Fruit fly (Drosophila melanogaster) whole organism, embryonic: Measurements from ENCODE around the gene kirre.

Experiments
- CG10979 ChIP-seq: fragments of 200-800 bp; sonication (Bioruptor generic); optimal IDR thresholded peaks from 2 replicates; lab custom pipeline; 2018; ENCODE audit warnings: missing biosample characterization, mild to moderate bottlenecking, missing genetic modification characterization, moderate library complexity
- CG11695 ChIP-seq: fragments of 200-800 bp; sonication (Bioruptor generic); IDR thresholded peaks from 3 replicates; pipeline ENCODE4 v1.3.6; 2022; ENCODE audit warnings: missing biosample characterization, missing genetic modification characterization
- CG11696 ChIP-seq: fragments of 200-800 bp; sonication (Bioruptor generic); IDR thresholded peaks from 2 replicates; pipeline ENCODE4 v1.3.6; 2022; ENCODE audit warnings: missing biosample characterization, missing genetic modification characterization
- CG12071 ChIP-seq: fragments of 200-800 bp; sonication (Bioruptor generic); optimal IDR thresholded peaks from 3 replicates; lab custom pipeline; 2018; ENCODE audit warnings: missing biosample characterization, mild to moderate bottlenecking, missing genetic modification characterization
- CG12236 ChIP-seq: fragments of 200-800 bp; sonication (Bioruptor generic); optimal IDR thresholded peaks from 2 replicates; lab custom pipeline; 2016; ENCODE audit warnings: missing biosample characterization, missing genetic modification characterization
- CG13424 ChIP-seq: fragments of 200-800 bp; sonication (Bioruptor generic); optimal IDR thresholded peaks from 2 replicates; lab custom pipeline; 2019; ENCODE audit warnings: missing biosample characterization, mild to moderate bottlenecking, missing genetic modification characterization, moderate library complexity
- CG13624 ChIP-seq: fragments of 200-800 bp; sonication (Bioruptor generic); optimal IDR thresholded peaks from 2 replicates; lab custom pipeline; 2016; ENCODE audit warnings: missing biosample characterization, missing genetic modification characterization
- CG13775 ChIP-seq: fragments of 200-800 bp; sonication (Bioruptor generic); optimal IDR thresholded peaks from 3 replicates; lab custom pipeline; 2017; ENCODE audit warnings: missing biosample characterization, mild to moderate bottlenecking, missing genetic modification characterization
- CG14860 ChIP-seq: fragments of 200-800 bp; sonication (Bioruptor generic); IDR thresholded peaks from 3 replicates; pipeline ENCODE4 v1.3.6; 2022; ENCODE audit warnings: missing biosample characterization, missing genetic modification characterization; ENCODE audit not compliant: partially characterized antibody
- CG15479 ChIP-seq: fragments of 200-800 bp; sonication (Bioruptor generic); optimal IDR thresholded peaks from 3 replicates; lab custom pipeline; 2019; ENCODE audit warnings: missing biosample characterization, mild to moderate bottlenecking, missing genetic modification characterization, moderate library complexity
- CG1647 ChIP-seq: fragments of 200-800 bp; sonication (Bioruptor generic); optimal IDR thresholded peaks from 3 replicates; lab custom pipeline; 2016; ENCODE audit warnings: missing biosample characterization, missing genetic modification characterization
- CG17186 ChIP-seq: fragments of 200-800 bp; sonication (Bioruptor generic); optimal IDR thresholded peaks from 3 replicates; lab custom pipeline; 2017; ENCODE audit warnings: missing biosample characterization, missing genetic modification reagents, missing genetic modification characterization
- CG18011 ChIP-seq: fragments of 200-800 bp; sonication (Bioruptor generic); optimal IDR thresholded peaks from 2 replicates; lab custom pipeline; 2017; ENCODE audit warnings: missing biosample characterization, missing genetic modification characterization, mild to moderate bottlenecking, moderate library complexity, missing genotype
- CG18764 ChIP-seq: fragments of 200-800 bp; sonication (Bioruptor generic); optimal IDR thresholded peaks from 3 replicates; lab custom pipeline; 2016; ENCODE audit warnings: missing biosample characterization, missing genetic modification characterization
- CG2202 ChIP-seq: fragments of 200-800 bp; sonication (Bioruptor generic); optimal IDR thresholded peaks from 2 replicates; lab custom pipeline; 2018; ENCODE audit warnings: missing biosample characterization, mild to moderate bottlenecking, missing genetic modification characterization
- CG30403 ChIP-seq: fragments of 200-800 bp; sonication (Bioruptor generic); optimal IDR thresholded peaks from 3 replicates; lab custom pipeline; 2016; ENCODE audit warnings: missing biosample characterization, missing genetic modification characterization
- CG33557 ChIP-seq: fragments of 200-800 bp; sonication (Bioruptor generic); optimal IDR thresholded peaks from 2 replicates; lab custom pipeline; 2019; ENCODE audit warnings: missing biosample characterization, mild to moderate bottlenecking, missing genetic modification characterization, moderate library complexity
- CG42726 ChIP-seq: fragments of 200-800 bp; sonication (Bioruptor generic); IDR thresholded peaks from 2 replicates; pipeline ENCODE4 v1.3.6; 2022; ENCODE audit warnings: missing biosample characterization, missing genetic modification characterization; ENCODE audit not compliant: partially characterized antibody
- CG6254 ChIP-seq: fragments of 200-800 bp; sonication (Bioruptor generic); optimal IDR thresholded peaks from 3 replicates; lab custom pipeline; 2017; ENCODE audit warnings: mild to moderate bottlenecking, missing biosample characterization, missing genetic modification reagents, missing genetic modification characterization
- CG8089 ChIP-seq: fragments of 200-800 bp; sonication (Bioruptor generic); optimal IDR thresholded peaks from 3 replicates; lab custom pipeline; 2016; ENCODE audit warnings: missing biosample characterization, missing genetic modification characterization
- CTCF ChIP-seq: fragments of 200-800 bp; sonication (Bioruptor generic); optimal IDR thresholded peaks from 2 replicates; lab custom pipeline; 2017; ENCODE audit warnings: missing biosample characterization, mild to moderate bottlenecking, missing genetic modification characterization, moderate library complexity
- Chrac-16 ChIP-seq: fragments of 200-800 bp; sonication (Bioruptor generic); optimal IDR thresholded peaks from 3 replicates; lab custom pipeline; 2016; ENCODE audit warnings: missing biosample characterization, missing genetic modification characterization
- D19B ChIP-seq: fragments of 200-800 bp; sonication (Bioruptor generic); optimal IDR thresholded peaks from 2 replicates; lab custom pipeline; 2017; ENCODE audit warnings: missing biosample characterization, mild to moderate bottlenecking, missing genetic modification characterization
- Dp ChIP-seq: fragments of 200-800 bp; sonication (Bioruptor generic); optimal IDR thresholded peaks from 2 replicates; lab custom pipeline; 2018; ENCODE audit warnings: missing biosample characterization, mild to moderate bottlenecking, missing genetic modification characterization, moderate library complexity
- ERR ChIP-seq: fragments of 200-800 bp; sonication (Bioruptor generic); optimal IDR thresholded peaks from 2 replicates; lab custom pipeline; 2016; ENCODE audit warnings: missing biosample characterization, missing genetic modification characterization
- Gug ChIP-seq: fragments of 200-800 bp; sonication (Bioruptor generic); IDR thresholded peaks from 4 replicates; pipeline ENCODE4 v1.3.6; 2022; ENCODE audit warnings: missing biosample characterization, missing genetic modification characterization
- HHEX ChIP-seq: fragments of 200-800 bp; sonication (Bioruptor generic); optimal IDR thresholded peaks from 3 replicates; lab custom pipeline; 2017; ENCODE audit warnings: missing biosample characterization, mild to moderate bottlenecking, missing genetic modification characterization, missing genetic modification reagents
- Hsf ChIP-seq: fragments of 200-800 bp; sonication (Bioruptor generic); optimal IDR thresholded peaks from 3 replicates; lab custom pipeline; 2016; ENCODE audit warnings: missing biosample characterization, missing genetic modification characterization
- Nf-YC ChIP-seq: fragments of 200-800 bp; optimal IDR thresholded peaks from 3 replicates; lab custom pipeline; 2019; ENCODE audit warnings: missing biosample characterization, mild to moderate bottlenecking, missing genetic modification characterization, moderate library complexity
- Ravus ChIP-seq: fragments of 200-800 bp; sonication (Bioruptor generic); IDR thresholded peaks from 2 replicates; pipeline ENCODE4 v1.3.6; 2022; ENCODE audit warnings: missing biosample characterization, missing genetic modification characterization
- Side ChIP-seq: fragments of 200-800 bp; sonication (Bioruptor generic); optimal IDR thresholded peaks from 2 replicates; lab custom pipeline; 2016; ENCODE audit warnings: missing biosample characterization, missing genetic modification characterization
- Taf1 ChIP-seq: fragments of 200-800 bp; sonication (Bioruptor generic); IDR thresholded peaks from 2 replicates; pipeline ENCODE4 v1.3.6; 2022; ENCODE audit warnings: missing biosample characterization, missing genetic modification characterization
- ato ChIP-seq: fragments of 200-800 bp; sonication (Bioruptor generic); IDR thresholded peaks from 2 replicates; pipeline ENCODE4 v1.3.6; 2022; ENCODE audit warnings: missing biosample characterization, missing genetic modification characterization; ENCODE audit not compliant: partially characterized antibody
- dimm ChIP-seq: fragments of 200-800 bp; sonication (Bioruptor generic); IDR thresholded peaks from 2 replicates; pipeline ENCODE4 v1.3.6; 2022; ENCODE audit warnings: missing biosample characterization, missing genetic modification characterization
- dm ChIP-seq: fragments of 200-800 bp; sonication (Bioruptor generic); optimal IDR thresholded peaks from 3 replicates; lab custom pipeline; 2016; ENCODE audit warnings: missing biosample characterization, missing genetic modification characterization
- dpn ChIP-seq, 2 experiments: fragments of 200-800 bp; sonication (Bioruptor generic); optimal IDR thresholded peaks; 3 replicates each; lab custom pipeline; 2016; ENCODE audit warnings: missing biosample characterization in 2 of 2, missing genetic modification characterization in 2 of 2
- gsb ChIP-seq: fragments of 200-800 bp; sonication (Bioruptor generic); IDR thresholded peaks from 2 replicates; pipeline ENCODE4 v1.3.6; 2022; ENCODE audit warnings: missing biosample characterization, missing genetic modification characterization
- her ChIP-seq: fragments of 200-800 bp; sonication (Bioruptor generic); optimal IDR thresholded peaks from 2 replicates; lab custom pipeline; 2016; ENCODE audit warnings: missing biosample characterization, missing genetic modification characterization
- lola ChIP-seq, 3 experiments: fragments of >200 bp in 2 of 3; fragments of 200-800 bp in 1 of 3; sonication (Bioruptor generic) in 1 of 3; optimal IDR thresholded peaks; 2 replicates each; lab custom pipeline; 2017 to 2019; ENCODE audit warnings: missing biosample characterization in 3 of 3, missing genetic modification characterization in 3 of 3, mild to moderate bottlenecking in 1 of 3, moderate library complexity in 1 of 3
- otp ChIP-seq: fragments of 200-800 bp; sonication (Bioruptor generic); IDR thresholded peaks from 3 replicates; pipeline ENCODE4, ENCODE4 v1.3.6; 2022; ENCODE audit warnings: missing biosample characterization, missing genetic modification characterization
- pan ChIP-seq, 4 experiments: fragments of >200 bp in 3 of 4; fragments of 200-800 bp in 1 of 4; sonication (Bioruptor generic) in 1 of 4; optimal IDR thresholded peaks in 3 of 4; IDR thresholded peaks in 1 of 4; 2 replicates each; pipeline versions ENCODE4 v1.3.6 to Lab custom; 2017 to 2022; ENCODE audit warnings: missing biosample characterization in 2 of 4, missing genetic modification characterization in 2 of 4, mixed read lengths in 1 of 4
- peb ChIP-seq: fragments of 200-800 bp; sonication (Bioruptor generic); IDR thresholded peaks from 2 replicates; pipeline ENCODE4 v1.3.6; 2022; ENCODE audit warnings: missing biosample characterization, missing genetic modification characterization
- pho ChIP-seq: fragments of 200-800 bp; sonication (Bioruptor generic); optimal IDR thresholded peaks from 2 replicates; lab custom pipeline; 2016; ENCODE audit warnings: missing biosample characterization, missing genetic modification characterization
- scrt ChIP-seq: fragments of 200-800 bp; sonication (Bioruptor generic); optimal IDR thresholded peaks from 2 replicates; lab custom pipeline; 2018; ENCODE audit warnings: missing biosample characterization, mild to moderate bottlenecking, missing genetic modification characterization, moderate library complexity
- shn ChIP-seq: fragments of 200-800 bp; sonication (Bioruptor generic); optimal IDR thresholded peaks from 3 replicates; lab custom pipeline; 2016; ENCODE audit warnings: missing biosample characterization, missing genetic modification characterization
- tll ChIP-seq, 2 experiments: fragments of 200-800 bp in 1 of 2; fragments of >200 bp in 1 of 2; sonication (Bioruptor generic) in 1 of 2; optimal IDR thresholded peaks; 2 replicates each; lab custom pipeline; 2017 to 2019; ENCODE audit warnings: missing biosample characterization in 2 of 2, missing genetic modification characterization in 2 of 2, mild to moderate bottlenecking in 1 of 2, moderate library complexity in 1 of 2
- tup ChIP-seq: fragments of 200-800 bp; sonication (Bioruptor generic); optimal IDR thresholded peaks from 2 replicates; lab custom pipeline; 2016; ENCODE audit warnings: missing biosample characterization, mild to moderate bottlenecking, missing genetic modification characterization, moderate library complexity
- twi ChIP-seq: fragments of 200-800 bp; optimal IDR thresholded peaks from 2 replicates; lab custom pipeline; 2019; ENCODE audit warnings: missing biosample characterization, mild to moderate bottlenecking, missing genetic modification characterization, moderate library complexity
- vvl ChIP-seq: fragments of 200-800 bp; sonication (Bioruptor generic); IDR thresholded peaks from 2 replicates; pipeline ENCODE4 v1.3.6; 2022; ENCODE audit warnings: missing biosample characterization, missing genetic modification characterization

kirre gene

dm6 chrX:3025510-3026216, 285.5 kb downstream of the kirre start (continued):
- TF ChIP-seq D19B (GFP tag; lab: Kevin White, UChicago) (peak; percentile 34), CG8089 (GFP tag; lab: Kevin White, UChicago) (peak; percentile 28), dimm (peak; percentile 22; the same call in 1 of the 2 replicates), Hsf (GFP tag; lab: Kevin White, UChicago) (peak; percentile 77), shn (GFP tag; lab: Kevin White, UChicago) (no peak), CG17186 (no peak), CG15479 (no peak), CG13424 (tag; lab: Kevin White, UChicago) (peak; percentile 62), CG13775 (GFP tag; lab: Kevin White, UChicago) (peak; percentile 36), CG30403 (GFP tag; lab: Kevin White, UChicago) (peak; percentile 71), pan (optimal IDR thresholded peaks at IDR 0.05; lab: Kevin White, UChicago) (no peak), pan (GFP tag; optimal IDR thresholded peaks at IDR 0.05 in 1 of 2, IDR thresholded peaks at IDR 0.05 in 1 of 2) (peak in 1 of 2 experiments; percentile 53), dm (GFP tag; lab: Kevin White, UChicago) (no peak), tll (GFP tag; optimal IDR thresholded peaks at IDR 0.05; lab: Kevin White, UChicago) (no peak), ERR (GFP tag; lab: Kevin White, UChicago) (peak; percentile 20), her (GFP tag; lab: Kevin White, UChicago) (peak; percentile 34), Ravus (peak; percentile 17), CG11696 (GFP tag; lab: Robert Waterston, UW) (peak; percentile 35; the same call in 1 of the 2 replicates), CG12236 (GFP tag; lab: Kevin White, UChicago) (peak; percentile 19), peb (GFP tag; lab: Robert Waterston, UW) (no peak), CG10979 (peak; percentile 67), Gug (peak; percentile 25; the same call in 2 of the 4 replicates), lola (GFP tag; optimal IDR thresholded peaks at IDR 0.05; lab: Kevin White, UChicago) (peak in 1 of 3 experiments; percentile 52), CTCF (GFP tag; lab: Kevin White, UChicago) (no peak), Side (peak; percentile 19), HHEX (peak; percentile 24), CG6254 (GFP tag; lab: Kevin White, UChicago) (peak; percentile 13), CG13624 (GFP tag; lab: Kevin White, UChicago) (peak; percentile 58), CG12071 (peak; percentile 9), pho (GFP tag; lab: Kevin White, UChicago) (no peak), CG11695 (GFP tag; lab: Robert Waterston, UW) (peak; percentile 58; the same call in 1 of the 3 replicates), twi (peak; percentile 44), CG18764 (GFP tag; lab: Kevin White, UChicago) (peak; percentile 43), CG18011 (no peak), CG2202 (tag; lab: Kevin White, UChicago) (peak; percentile 5), tup (GFP tag; lab: Kevin White, UChicago) (peak; percentile 18), gsb (GFP tag; lab: Robert Waterston, UW) (no peak), Taf1 (GFP tag; lab: Robert Waterston, UW) (no peak), CG14860 (GFP tag; lab: Robert Waterston, UW) (no peak), ato (GFP tag; lab: Robert Waterston, UW) (no peak), Dp (GFP tag; lab: Kevin White, UChicago) (no peak), scrt (GFP tag; lab: Kevin White, UChicago) (peak; percentile 23), CG1647 (GFP tag; lab: Kevin White, UChicago) (peak; percentile 34), Nf-YC (no peak), dpn (GFP tag; optimal IDR thresholded peaks at IDR 0.05; lab: Kevin White, UChicago) (peak; percentile 60 to 63), vvl (GFP tag; lab: Robert Waterston, UW) (peak; percentile 90), CG42726 (GFP tag; lab: Robert Waterston, UW) (no peak), CG33557 (GFP tag; lab: Kevin White, UChicago) (no peak), Chrac-16 (GFP tag; lab: Kevin White, UChicago) (peak; percentile 42), otp (0 out of 3 replicates have a peak, but pooled peaks have one; percentile 48)
